Fruit fly (Drosophila melanogaster) whole organism, embryonic: ENCODE data around the gene CG43980.

ENCODE experiments used
- Atf-2 ChIP-seq: fragments of 200-800 bp; sonication (Bioruptor generic); optimal IDR thresholded peaks from 2 replicates; lab custom pipeline; 2016; ENCODE audit warnings: missing biosample characterization, missing genetic modification characterization
- CG10979 ChIP-seq: fragments of 200-800 bp; sonication (Bioruptor generic); optimal IDR thresholded peaks from 2 replicates; lab custom pipeline; 2018; ENCODE audit warnings: missing biosample characterization, mild to moderate bottlenecking, missing genetic modification characterization, moderate library complexity
- CG17186 ChIP-seq: fragments of 200-800 bp; sonication (Bioruptor generic); optimal IDR thresholded peaks from 3 replicates; lab custom pipeline; 2017; ENCODE audit warnings: missing biosample characterization, missing genetic modification reagents, missing genetic modification characterization
- CG5953 ChIP-seq: fragments of 200-800 bp; sonication (Bioruptor generic); IDR thresholded peaks from 2 replicates; pipeline ENCODE4 v1.3.6; 2022; ENCODE audit warnings: missing biosample characterization, missing genetic modification characterization
- sima ChIP-seq: fragments of 200-800 bp; sonication (Bioruptor generic); optimal IDR thresholded peaks from 2 replicates; lab custom pipeline; 2016; ENCODE audit warnings: missing biosample characterization, missing genetic modification characterization

DNA sequence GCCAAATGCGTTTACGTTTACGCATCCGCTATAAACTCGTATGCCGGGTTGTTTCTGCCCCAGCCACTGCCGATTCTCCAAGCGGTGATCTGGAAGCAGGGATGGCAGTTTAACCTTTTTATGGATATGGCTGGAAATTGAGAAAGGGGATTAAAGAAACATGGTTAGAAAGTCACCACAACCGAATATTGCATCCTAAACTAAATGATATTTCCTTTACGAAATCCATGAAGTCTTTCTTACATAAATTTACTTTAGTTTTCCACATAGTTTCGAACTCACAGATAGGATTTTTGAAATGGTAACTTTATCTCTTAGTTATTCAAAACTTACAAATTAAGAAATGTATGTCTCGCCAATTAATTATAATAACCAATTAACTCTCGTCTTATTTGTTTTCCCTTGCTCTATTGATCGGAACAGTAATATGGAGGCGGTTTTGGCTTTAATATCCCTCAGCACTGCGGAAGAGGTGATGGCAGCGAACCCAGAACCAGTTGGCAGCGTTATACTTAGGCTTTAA lies 43.9 kb downstream of the CG43980 start:
- no peak for TF ChIP-seq CG5953 (GFP tag; lab: Robert Waterston, UW)
- no peak for TF ChIP-seq Atf-2 (GFP tag; lab: Kevin White, UChicago)
- no peak for TF ChIP-seq CG17186 (GFP tag; lab: Kevin White, UChicago)
- TF ChIP-seq sima (GFP tag; lab: Kevin White, UChicago) = no peak
- no peak for TF ChIP-seq CG10979 (tag; lab: Kevin White, UChicago)
